Fruit fly (Drosophila melanogaster): ENCODE results near the gene mge.

mge gene

DNA sequence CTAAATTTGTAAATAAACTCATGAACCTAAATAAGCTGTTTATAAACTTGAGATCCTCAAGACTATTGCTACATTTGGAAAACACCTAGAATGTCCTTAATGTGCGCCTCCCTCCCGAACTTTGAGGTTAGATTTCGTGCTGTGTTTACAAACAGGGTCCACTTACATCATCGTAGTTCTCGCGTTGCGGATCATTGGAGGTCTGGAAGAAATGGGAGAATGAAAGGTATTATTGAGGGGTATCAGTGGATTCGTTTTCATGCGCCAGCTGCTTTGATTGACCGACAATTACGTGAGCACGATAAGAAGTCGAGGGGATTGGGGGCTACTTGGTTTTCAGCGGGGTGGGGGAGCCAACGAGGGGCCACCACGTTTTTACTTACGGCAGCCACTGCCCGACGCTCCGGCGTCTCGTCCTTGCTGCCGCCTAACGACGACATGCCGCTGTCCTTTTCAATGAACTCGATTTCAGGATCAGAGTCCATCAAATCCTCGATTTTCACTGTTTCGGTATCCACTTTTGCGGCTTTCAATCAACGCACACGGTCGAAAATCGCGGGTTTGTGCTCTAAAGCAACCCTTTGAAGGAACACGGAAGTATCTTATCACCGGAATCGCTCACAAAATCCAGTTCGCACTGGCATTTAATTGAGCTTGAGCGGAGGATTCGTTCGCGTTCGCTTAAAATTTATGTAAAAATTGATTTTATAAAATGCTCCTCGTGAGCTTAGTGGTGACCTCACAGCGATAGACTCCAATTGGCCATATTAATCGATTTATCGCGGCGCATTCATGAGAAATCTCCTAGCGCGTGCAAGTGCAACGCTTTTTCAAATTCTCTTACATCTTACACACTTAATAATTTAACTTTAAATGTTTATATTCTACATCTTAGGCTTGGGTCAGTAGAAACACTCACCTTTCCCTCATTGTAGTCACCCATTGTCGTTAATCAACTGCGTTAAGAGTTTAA, 607 bp downstream of the mge start (continued):
- TF ChIP-seq CG4328 (GFP tag; optimal IDR thresholded peaks at IDR 0.05) = no peak
- no peak for TF ChIP-seq Gug (GFP tag; IDR thresholded peaks at IDR 0.05)
- TF ChIP-seq Myb (GFP tag; optimal IDR thresholded peaks at IDR 0.05) = peak; percentile 99
- no peak for TF ChIP-seq dan (GFP tag; IDR thresholded peaks at IDR 0.05)
- no peak for TF ChIP-seq gem (tag; optimal IDR thresholded peaks at IDR 0.05)
- TF ChIP-seq fru (optimal IDR thresholded peaks at IDR 0.05) = no peak
- no peak for TF ChIP-seq CG8944 (GFP tag; optimal IDR thresholded peaks at IDR 0.05)
- no peak for TF ChIP-seq CG8924 (tag; optimal IDR thresholded peaks at IDR 0.05)
- no peak for TF ChIP-seq CG33213 (GFP tag; optimal IDR thresholded peaks at IDR 0.05)
- no peak for TF ChIP-seq shn (GFP tag; optimal IDR thresholded peaks at IDR 0.05)
- no peak for TF ChIP-seq gt (GFP tag; IDR thresholded peaks at IDR 0.05)
- TF ChIP-seq prd (optimal IDR thresholded peaks at IDR 0.05) = no peak
- TF ChIP-seq prd (GFP tag; IDR thresholded peaks at IDR 0.05) = no peak
- peak; percentile 32 for TF ChIP-seq Ets97D (GFP tag; optimal IDR thresholded peaks at IDR 0.05)
- TF ChIP-seq cwo (GFP tag; optimal IDR thresholded peaks at IDR 0.05) = no peak
- no peak for TF ChIP-seq cato (GFP tag; optimal IDR thresholded peaks at IDR 0.05; ENCODE audit: borderline replicate concordance)
- TF ChIP-seq Fer1 (GFP tag; optimal IDR thresholded peaks at IDR 0.05) = no peak
- TF ChIP-seq salm (tag; optimal IDR thresholded peaks at IDR 0.05) = no peak
- TF ChIP-seq lbe (GFP tag; optimal IDR thresholded peaks at IDR 0.05) = no peak
- TF ChIP-seq MESR4 (GFP tag; optimal IDR thresholded peaks at IDR 0.05) = peak; percentile 79
- TF ChIP-seq lilli (GFP tag; optimal IDR thresholded peaks at IDR 0.05) = peak; percentile 16
- no peak for TF ChIP-seq tup (GFP tag; optimal IDR thresholded peaks at IDR 0.05)
- TF ChIP-seq dpn (GFP tag; optimal IDR thresholded peaks at IDR 0.05) = peak in 1 of 2 experiments; percentile 18
- TF ChIP-seq CG9932 (GFP tag; IDR thresholded peaks at IDR 0.05) = no peak
- TF ChIP-seq CG34376 (GFP tag; optimal IDR thresholded peaks at IDR 0.05) = no peak
- no peak for TF ChIP-seq CG12299 (tag; optimal IDR thresholded peaks at IDR 0.05)
- TF ChIP-seq sim (GFP tag; IDR thresholded peaks at IDR 0.05) = no peak
- TF ChIP-seq CG7987 (GFP tag; optimal IDR thresholded peaks at IDR 0.05) = no peak
- TF ChIP-seq CG10462 (GFP tag; optimal IDR thresholded peaks at IDR 0.05) = no peak
- peak; percentile 86 for TF ChIP-seq gfzf (GFP tag; optimal IDR thresholded peaks at IDR 0.05)
- no peak for TF ChIP-seq CG12155 (GFP tag; optimal IDR thresholded peaks at IDR 0.05)
- no peak for TF ChIP-seq schlank (tag; optimal IDR thresholded peaks at IDR 0.05)
- TF ChIP-seq CG10209 (GFP tag; optimal IDR thresholded peaks at IDR 0.05) = no peak
- TF ChIP-seq CG14050 (GFP tag; IDR thresholded peaks at IDR 0.05) = no peak
- TF ChIP-seq Stat92E (GFP tag; optimal IDR thresholded peaks at IDR 0.05) = no peak
- no peak for TF ChIP-seq sd (tag; optimal IDR thresholded peaks at IDR 0.05)
- TF ChIP-seq Trl (optimal IDR thresholded peaks at IDR 0.05) = no peak
- TF ChIP-seq Trl (GFP tag; optimal IDR thresholded peaks at IDR 0.05) = no peak
- TF ChIP-seq bab2 (GFP tag; optimal IDR thresholded peaks at IDR 0.05) = no peak
- no peak for TF ChIP-seq Atf-2 (GFP tag; optimal IDR thresholded peaks at IDR 0.05)
- no peak for TF ChIP-seq CG18764 (GFP tag; optimal IDR thresholded peaks at IDR 0.05)
- TF ChIP-seq CG1647 (GFP tag; optimal IDR thresholded peaks at IDR 0.05) = no peak
- no peak for TF ChIP-seq CG32532 (GFP tag; IDR thresholded peaks at IDR 0.05)
- no peak for TF ChIP-seq HLH54F (GFP tag; optimal IDR thresholded peaks at IDR 0.05)

All from whole organism, embryonic.